Fruit fly (Drosophila melanogaster) whole organism, embryonic: ENCODE results near the gene Pex11c.

Experiments used
- ATbp ChIP-seq: fragments of 200-800 bp; sonication (Bioruptor generic); optimal IDR thresholded peaks from 2 replicates; lab custom pipeline; 2017; ENCODE audit warnings: missing biosample characterization, mild to moderate bottlenecking, missing genetic modification characterization, missing genetic modification reagents
- Awh ChIP-seq: fragments of 200-800 bp; sonication (Bioruptor generic); IDR thresholded peaks from 2 replicates; pipeline ENCODE4, ENCODE4 v1.3.6; 2022; ENCODE audit warnings: missing biosample characterization, missing genetic modification characterization
- B-H1 ChIP-seq: fragments of 200-800 bp; sonication (Bioruptor generic); IDR thresholded peaks from 3 replicates; pipeline ENCODE4 v1.3.6; 2022; ENCODE audit warnings: missing biosample characterization, missing genetic modification characterization
- CG10321 ChIP-seq: fragments of 200-800 bp; sonication (Bioruptor generic); IDR thresholded peaks from 2 replicates; pipeline ENCODE4 v1.3.6; 2022; ENCODE audit warnings: missing biosample characterization, missing genetic modification characterization
- CG10654 ChIP-seq: fragments of 200-800 bp; sonication (Bioruptor generic); optimal IDR thresholded peaks from 2 replicates; lab custom pipeline; 2016; ENCODE audit warnings: missing biosample characterization, missing genetic modification characterization
- CG11085 ChIP-seq: fragments of 200-800 bp; sonication (Bioruptor generic); IDR thresholded peaks from 2 replicates; pipeline ENCODE4 v1.3.6; 2022; ENCODE audit warnings: missing biosample characterization, missing genetic modification characterization
- CG11695 ChIP-seq: fragments of 200-800 bp; sonication (Bioruptor generic); IDR thresholded peaks from 3 replicates; pipeline ENCODE4 v1.3.6; 2022; ENCODE audit warnings: missing biosample characterization, missing genetic modification characterization
- CG12219 ChIP-seq: fragments of 200-800 bp; sonication (Bioruptor generic); optimal IDR thresholded peaks from 3 replicates; lab custom pipeline; 2018; ENCODE audit warnings: missing biosample characterization, mild to moderate bottlenecking, missing genetic modification characterization
- CG12659 ChIP-seq: fragments of 200-800 bp; sonication (Bioruptor generic); optimal IDR thresholded peaks from 3 replicates; lab custom pipeline; 2017; ENCODE audit warnings: mild to moderate bottlenecking, missing biosample characterization, missing genetic modification reagents, missing genetic modification characterization
- CG12744 ChIP-seq: fragments of 200-800 bp; sonication (Bioruptor generic); optimal IDR thresholded peaks from 2 replicates; lab custom pipeline; 2016; ENCODE audit warnings: missing biosample characterization, missing genetic modification characterization
- CG12769 ChIP-seq: fragments of 200-800 bp; sonication (Bioruptor generic); optimal IDR thresholded peaks from 2 replicates; lab custom pipeline; 2019; ENCODE audit warnings: missing biosample characterization, mild to moderate bottlenecking, missing genetic modification characterization, moderate library complexity
- CG15479 ChIP-seq: fragments of 200-800 bp; sonication (Bioruptor generic); optimal IDR thresholded peaks from 3 replicates; lab custom pipeline; 2019; ENCODE audit warnings: missing biosample characterization, mild to moderate bottlenecking, missing genetic modification characterization, moderate library complexity
- CG15514 ChIP-seq: fragments of 200-800 bp; sonication (Bioruptor generic); optimal IDR thresholded peaks from 3 replicates; lab custom pipeline; 2017; ENCODE audit warnings: missing biosample characterization, missing genetic modification characterization, mild to moderate bottlenecking, moderate library complexity, missing genetic modification reagents
- CG17328 ChIP-seq: fragments of 200-800 bp; sonication (Bioruptor generic); IDR thresholded peaks from 2 replicates; pipeline ENCODE4 v1.3.6; 2022; ENCODE audit warnings: missing biosample characterization, missing genetic modification characterization
- CG17912 ChIP-seq: fragments of 200-800 bp; sonication (Bioruptor generic); optimal IDR thresholded peaks from 2 replicates; lab custom pipeline; 2018; ENCODE audit warnings: missing biosample characterization, mild to moderate bottlenecking, missing genetic modification characterization
- CG33557 ChIP-seq: fragments of 200-800 bp; sonication (Bioruptor generic); optimal IDR thresholded peaks from 2 replicates; lab custom pipeline; 2019; ENCODE audit warnings: missing biosample characterization, mild to moderate bottlenecking, missing genetic modification characterization, moderate library complexity
- CG6272 ChIP-seq: fragments of 200-800 bp; sonication (Bioruptor generic); IDR thresholded peaks from 2 replicates; pipeline ENCODE4 v1.3.6; 2022; ENCODE audit warnings: missing biosample characterization, missing genetic modification characterization
- CG6791 ChIP-seq: fragments of 200-800 bp; sonication (Bioruptor generic); IDR thresholded peaks from 3 replicates; pipeline ENCODE4 v1.3.6; 2022; ENCODE audit warnings: missing biosample characterization, missing genetic modification characterization; ENCODE audit not compliant: partially characterized antibody
- CG7372 ChIP-seq: fragments of 200-800 bp; sonication (Bioruptor generic); IDR thresholded peaks from 2 replicates; pipeline ENCODE4 v1.3.6; 2022; ENCODE audit warnings: missing biosample characterization, missing genetic modification characterization
- CG8478 ChIP-seq: fragments of >200 bp; optimal IDR thresholded peaks from 2 replicates; lab custom pipeline; 2018
- CG8765 ChIP-seq: fragments of 200-800 bp; sonication (Bioruptor generic); IDR thresholded peaks from 2 replicates; pipeline ENCODE4 v1.3.6; 2022; ENCODE audit warnings: missing biosample characterization, missing genetic modification characterization
- CG8944 ChIP-seq: fragments of 200-800 bp; sonication (Bioruptor generic); optimal IDR thresholded peaks from 3 replicates; lab custom pipeline; 2016; ENCODE audit warnings: missing biosample characterization, missing genetic modification characterization
- CG9215 ChIP-seq: fragments of 200-800 bp; sonication (Bioruptor generic); IDR thresholded peaks from 2 replicates; pipeline ENCODE4 v1.3.6; 2022; ENCODE audit warnings: missing biosample characterization, missing genetic modification characterization
- CoRest ChIP-seq: fragments of 200-800 bp; sonication (Bioruptor generic); optimal IDR thresholded peaks from 3 replicates; lab custom pipeline; 2018; ENCODE audit warnings: missing biosample characterization, mild to moderate bottlenecking, missing genetic modification characterization, moderate library complexity
- D ChIP-seq, 2 experiments: fragments of 200-800 bp in 1 of 2; fragments of >200 bp in 1 of 2; sonication (Bioruptor generic) in 1 of 2; optimal IDR thresholded peaks; 2 replicates in 1 of 2; 3 replicates in 1 of 2; lab custom pipeline; 2017; ENCODE audit warnings: mild to moderate bottlenecking in 1 of 2, missing biosample characterization in 1 of 2, missing genetic modification characterization in 1 of 2, missing genetic modification reagents in 1 of 2
- Dfd ChIP-seq, 2 experiments: fragments of >200 bp; optimal IDR thresholded peaks; 2 replicates each; lab custom pipeline; 2017; ENCODE audit warnings: missing biosample characterization in 2 of 2, missing genetic modification characterization in 2 of 2
- Doc3 ChIP-seq: fragments of 200-800 bp; sonication (Bioruptor generic); IDR thresholded peaks from 3 replicates; pipeline ENCODE4 v1.3.6; 2022; ENCODE audit warnings: missing biosample characterization, missing genetic modification characterization; ENCODE audit not compliant: partially characterized antibody
- E2f2 ChIP-seq: fragments of 200-800 bp; sonication (Bioruptor generic); IDR thresholded peaks from 2 replicates; pipeline ENCODE4 v1.3.6; 2022; ENCODE audit warnings: missing biosample characterization, missing genetic modification characterization
- Fer1 ChIP-seq: fragments of 200-800 bp; sonication (Bioruptor generic); optimal IDR thresholded peaks from 2 replicates; lab custom pipeline; 2017; ENCODE audit warnings: missing biosample characterization, mild to moderate bottlenecking, missing genetic modification characterization
- H15 ChIP-seq: fragments of 200-800 bp; sonication (Bioruptor generic); IDR thresholded peaks from 3 replicates; pipeline ENCODE4 v1.3.6; 2022; ENCODE audit warnings: missing biosample characterization, missing genetic modification characterization
- H2.0 ChIP-seq: fragments of 200-800 bp; sonication (Bioruptor generic); IDR thresholded peaks from 2 replicates; pipeline ENCODE4 v1.3.6; 2022; ENCODE audit warnings: missing biosample characterization, missing genetic modification characterization
- Hmr ChIP-seq: fragments of 200-800 bp; sonication (Bioruptor generic); optimal IDR thresholded peaks from 3 replicates; lab custom pipeline; 2017; ENCODE audit warnings: mild to moderate bottlenecking, missing biosample characterization, missing genetic modification reagents, missing genetic modification characterization
- Hsf ChIP-seq: fragments of 200-800 bp; sonication (Bioruptor generic); optimal IDR thresholded peaks from 3 replicates; lab custom pipeline; 2016; ENCODE audit warnings: missing biosample characterization, missing genetic modification characterization
- Mad ChIP-seq: fragments of 200-800 bp; sonication (Bioruptor generic); optimal IDR thresholded peaks from 2 replicates; lab custom pipeline; 2016; ENCODE audit warnings: missing biosample characterization, missing genetic modification characterization
- Oaz ChIP-seq: fragments of 200-800 bp; sonication (Bioruptor generic); IDR thresholded peaks from 2 replicates; pipeline ENCODE4 v1.3.6; 2022; ENCODE audit warnings: missing biosample characterization, missing genetic modification characterization
- Ptx1 ChIP-seq: fragments of 200-800 bp; sonication (Bioruptor generic); IDR thresholded peaks from 2 replicates; pipeline ENCODE4 v1.3.6; 2022; ENCODE audit warnings: missing biosample characterization, missing genetic modification characterization
- Taf1 ChIP-seq: fragments of 200-800 bp; sonication (Bioruptor generic); IDR thresholded peaks from 2 replicates; pipeline ENCODE4 v1.3.6; 2022; ENCODE audit warnings: missing biosample characterization, missing genetic modification characterization
- abd-A ChIP-seq: fragments of 200-800 bp; sonication (Bioruptor generic); optimal IDR thresholded peaks from 3 replicates; lab custom pipeline; 2019; ENCODE audit warnings: missing biosample characterization, mild to moderate bottlenecking, missing genetic modification characterization, moderate library complexity
- chif ChIP-seq, 2 experiments: fragments of 200-800 bp; sonication (Bioruptor generic); optimal IDR thresholded peaks; 3 replicates each; lab custom pipeline; 2016; ENCODE audit warnings: missing biosample characterization in 2 of 2, missing genetic modification characterization in 2 of 2
- dimm ChIP-seq: fragments of 200-800 bp; sonication (Bioruptor generic); IDR thresholded peaks from 2 replicates; pipeline ENCODE4 v1.3.6; 2022; ENCODE audit warnings: missing biosample characterization, missing genetic modification characterization
- lbe ChIP-seq: fragments of 200-800 bp; sonication (Bioruptor generic); optimal IDR thresholded peaks from 2 replicates; lab custom pipeline; 2016; ENCODE audit warnings: missing biosample characterization, mild to moderate bottlenecking, missing genetic modification characterization
- lmd ChIP-seq: fragments of 200-800 bp; sonication (Bioruptor generic); IDR thresholded peaks from 2 replicates; pipeline ENCODE4 v1.3.6; 2022; ENCODE audit warnings: missing biosample characterization, missing genetic modification characterization
- mirr ChIP-seq: fragments of 200-800 bp; sonication (Bioruptor generic); optimal IDR thresholded peaks from 3 replicates; lab custom pipeline; 2018; ENCODE audit warnings: missing biosample characterization, mild to moderate bottlenecking, missing genetic modification characterization
- odd ChIP-seq: fragments of 200-800 bp; sonication (Bioruptor generic); optimal IDR thresholded peaks from 2 replicates; lab custom pipeline; 2017; ENCODE audit warnings: missing biosample characterization, mild to moderate bottlenecking, missing genetic modification characterization
- pita ChIP-seq: fragments of 200-800 bp; sonication (Bioruptor generic); optimal IDR thresholded peaks from 2 replicates; lab custom pipeline; 2017; ENCODE audit warnings: missing biosample characterization, mild to moderate bottlenecking, missing genetic modification characterization
- row ChIP-seq: fragments of 200-800 bp; sonication (Bioruptor generic); IDR thresholded peaks from 3 replicates; pipeline ENCODE4 v1.3.6; 2022; ENCODE audit warnings: missing biosample characterization, missing genetic modification characterization
- sens-2 ChIP-seq: fragments of 200-800 bp; sonication (Bioruptor generic); IDR thresholded peaks from 2 replicates; pipeline ENCODE4 v1.3.6; 2022; ENCODE audit warnings: missing biosample characterization, missing genetic modification characterization
- stc ChIP-seq: fragments of 200-800 bp; sonication (Bioruptor generic); IDR thresholded peaks from 2 replicates; pipeline ENCODE4 v1.3.6; 2022; ENCODE audit warnings: missing biosample characterization, missing genetic modification characterization
- unpg ChIP-seq: fragments of 200-800 bp; sonication (Bioruptor generic); optimal IDR thresholded peaks from 3 replicates; lab custom pipeline; 2018; ENCODE audit warnings: missing biosample characterization, mild to moderate bottlenecking, missing genetic modification characterization, moderate library complexity
- wdn ChIP-seq: fragments of 200-800 bp; sonication (Bioruptor generic); IDR thresholded peaks from 2 replicates; pipeline ENCODE4 v1.3.6; 2022; ENCODE audit warnings: missing biosample characterization, missing genetic modification characterization
- yki ChIP-seq: fragments of >200 bp; optimal IDR thresholded peaks from 3 replicates; lab custom pipeline; 2018

Gene Pex11c

DNA sequence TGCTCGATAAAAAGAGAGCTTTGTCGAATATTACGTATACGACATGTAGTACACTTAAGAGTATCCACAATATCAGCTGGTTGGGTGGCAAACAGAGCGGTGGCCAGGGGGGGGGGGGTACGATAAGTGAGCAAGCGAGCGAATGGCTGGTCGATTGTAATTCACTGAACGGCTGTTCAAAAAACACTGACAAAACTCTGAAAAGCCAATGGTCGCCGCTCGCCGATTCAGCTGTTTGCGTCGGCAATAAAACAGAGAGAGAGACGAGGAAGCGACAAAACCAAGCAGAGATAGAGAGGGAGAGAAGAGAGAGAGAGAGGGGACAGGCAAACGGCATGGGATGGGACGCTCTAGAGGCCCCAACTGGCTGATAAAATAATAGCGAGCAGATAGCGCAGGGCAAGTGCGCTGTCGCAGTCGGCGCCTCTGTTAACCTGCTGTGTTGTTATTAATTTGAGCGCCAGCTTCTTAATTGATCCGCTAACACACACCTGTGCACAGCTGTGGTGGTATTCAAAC lies 31.6 kb upstream of the Pex11c start, which contains the start of gene cnc (continued):
- TF ChIP-seq CG10654 (GFP tag; lab: Kevin White, UChicago) (no peak), CG6272 (GFP tag; lab: Robert Waterston, UW) (no peak), Ptx1 (GFP tag; lab: Robert Waterston, UW) (no peak), abd-A (tag; lab: Kevin White, UChicago) (peak; percentile 93), CG12769 (peak; percentile 69), chif (GFP tag; optimal IDR thresholded peaks at IDR 0.05; lab: Kevin White, UChicago) (no peak), stc (peak; percentile 44; the same call in 1 of the 2 replicates), unpg (GFP tag; lab: Kevin White, UChicago) (no peak), yki (lab: Kevin White, UChicago) (peak; percentile 72), Awh (GFP tag; lab: Robert Waterston, UW) (no peak; the same call in 1 of the 2 replicates), CG11085 (GFP tag; lab: Robert Waterston, UW) (no peak), CG12744 (GFP tag; lab: Kevin White, UChicago) (no peak), CG15479 (no peak), CG6791 (GFP tag; lab: Robert Waterston, UW) (peak; percentile 54; the same call in 2 of the 3 replicates), CG8765 (no peak), CG7372 (GFP tag; lab: Robert Waterston, UW) (peak; percentile 84), pita (no peak), lmd (GFP tag; lab: Robert Waterston, UW) (no peak), CG15514 (GFP tag; lab: Kevin White, UChicago) (peak; percentile 44), CG9215 (no peak), CG17912 (GFP tag; lab: Kevin White, UChicago) (no peak), E2f2 (GFP tag; lab: Robert Waterston, UW) (peak; percentile 29; the same call in 1 of the 2 replicates), Doc3 (GFP tag; lab: Robert Waterston, UW) (peak; percentile 44; the same call in 1 of the 3 replicates), mirr (peak; percentile 69), CG33557 (no peak), B-H1 (GFP tag; lab: Robert Waterston, UW) (no peak; the same call in 2 of the 3 replicates), CG11695 (GFP tag; lab: Robert Waterston, UW) (peak; percentile 57; the same call in 1 of the 3 replicates), Hsf (GFP tag; lab: Kevin White, UChicago) (no peak), Hmr (peak; percentile 42), CG12659 (no peak), row (GFP tag; lab: Robert Waterston, UW) (no peak; the same call in 2 of the 3 replicates), CG17328 (no peak), CG8944 (GFP tag; lab: Kevin White, UChicago) (no peak), Mad (no peak), D (optimal IDR thresholded peaks at IDR 0.05; lab: Kevin White, UChicago) (no peak), D (GFP tag; optimal IDR thresholded peaks at IDR 0.05; lab: Kevin White, UChicago) (no peak), Dfd (GFP tag; optimal IDR thresholded peaks at IDR 0.05; lab: Kevin White, UChicago) (no peak), CG10321 (GFP tag; lab: Robert Waterston, UW) (no peak), Taf1 (GFP tag; lab: Robert Waterston, UW) (no peak), ATbp (no peak), H2.0 (GFP tag; lab: Robert Waterston, UW) (no peak), CG8478 (lab: Kevin White, UChicago) (no peak), wdn (GFP tag; lab: Robert Waterston, UW) (peak; percentile 6; the same call in 1 of the 2 replicates), lbe (GFP tag; lab: Kevin White, UChicago) (peak; percentile 10), dimm (GFP tag; lab: Robert Waterston, UW) (no peak), odd (GFP tag; lab: Kevin White, UChicago) (no peak), Fer1 (GFP tag; lab: Kevin White, UChicago) (peak; percentile 66), sens-2 (GFP tag; lab: Robert Waterston, UW) (no peak), CoRest (no peak), CG12219 (GFP tag; lab: Kevin White, UChicago) (peak; percentile 26), H15 (GFP tag; lab: Robert Waterston, UW) (no peak), Oaz (no peak)
